Worm (Caenorhabditis elegans) whole organism, young adult: ENCODE measurements around the gene C12D5.9.

Experiments
- B0261.1 ChIP-seq: sonication (generic microtip); optimal IDR thresholded peaks from 2 replicates; lab custom pipeline; 2016; ENCODE audit warnings: mild to moderate bottlenecking, missing genetic modification characterization, moderate library complexity, missing compliant biosample characterization
- B0336.3 ChIP-seq: fragments of 200-800 bp; sonication (Bioruptor generic); IDR thresholded peaks from 2 replicates; pipeline ENCODE4 v1.3.6; 2022; ENCODE audit warnings: missing genetic modification characterization, missing compliant biosample characterization
- C06A6.2 ChIP-seq: fragments of 200-800 bp; sonication (Bioruptor generic); conservative IDR thresholded peaks from 2 replicates; pipeline ENCODE4 v1.3.6; 2022; ENCODE audit warnings: missing genetic modification characterization, missing compliant biosample characterization
- F22D6.2 ChIP-seq: sonication (generic microtip); optimal IDR thresholded peaks from 2 replicates; lab custom pipeline; 2016; ENCODE audit warnings: mild to moderate bottlenecking, missing genetic modification characterization, missing compliant biosample characterization
- F23B12.7 ChIP-seq: sonication (generic microtip); optimal IDR thresholded peaks from 2 replicates; lab custom pipeline; 2017; ENCODE audit warnings: missing genetic modification characterization, mild to moderate bottlenecking, missing compliant biosample characterization, antibody characterized with exemption, moderate library complexity; ENCODE audit not compliant: insufficient read depth
- F39B2.1 ChIP-seq: fragments of 200-800 bp; sonication (Bioruptor generic); IDR thresholded peaks from 2 replicates; pipeline ENCODE4 v1.3.6; 2022; ENCODE audit warnings: missing genetic modification reagents, missing genetic modification characterization, missing compliant biosample characterization
- F52B5.7 ChIP-seq: sonication (generic microtip); optimal IDR thresholded peaks from 2 replicates; lab custom pipeline; 2016; ENCODE audit warnings: mild to moderate bottlenecking, missing genetic modification characterization, missing compliant biosample characterization
- F57A8.1 ChIP-seq: fragments of 200-800 bp; sonication (Bioruptor generic); optimal IDR thresholded peaks from 2 replicates; lab custom pipeline; 2018; ENCODE audit warnings: mild to moderate bottlenecking, missing genetic modification characterization, moderate library complexity, missing compliant biosample characterization
- K11D2.4 ChIP-seq: fragments of 200-800 bp; sonication (Bioruptor generic); IDR thresholded peaks from 2 replicates; pipeline ENCODE4 v1.3.6; 2022; ENCODE audit warnings: missing genetic modification reagents, missing genetic modification characterization, missing compliant biosample characterization
- Y53G8AR.9 ChIP-seq: fragments of 200-800 bp; sonication (Bioruptor generic); conservative IDR thresholded peaks from 2 replicates; pipeline ENCODE4 v1.3.6; 2022; ENCODE audit warnings: missing genetic modification reagents, missing genetic modification characterization, missing compliant biosample characterization
- Y67H2A.10 ChIP-seq: fragments of 200-800 bp; sonication (Bioruptor generic); conservative IDR thresholded peaks from 2 replicates; pipeline ENCODE4 v1.3.6; 2022; ENCODE audit warnings: missing genetic modification reagents, missing genetic modification characterization, missing compliant biosample characterization
- akir-1 ChIP-seq: fragments of 200-800 bp; sonication (Bioruptor generic); optimal IDR thresholded peaks from 2 replicates; lab custom pipeline; 2018; ENCODE audit warnings: mild to moderate bottlenecking, missing genetic modification characterization, moderate library complexity, missing compliant biosample characterization
- ama-1 ChIP-seq, 3 experiments: fragments of 150-350 bp in 1 of 3; sonication (generic microtip) in 2 of 3; optimal IDR thresholded peaks; 2 replicates each; lab custom pipeline; 2014 to 2018; ENCODE audit warnings: missing biosample characterization in 2 of 3, missing genetic modification characterization in 2 of 3, missing genetic modification reagents in 2 of 3
- aptf-3 ChIP-seq: fragments of 200-800 bp; sonication (Bioruptor generic); IDR thresholded peaks from 2 replicates; pipeline ENCODE4 v1.3.6; 2022; ENCODE audit warnings: missing genetic modification characterization, missing compliant biosample characterization
- attf-5 ChIP-seq: fragments of 200-800 bp; sonication (Bioruptor generic); optimal IDR thresholded peaks from 2 replicates; lab custom pipeline; 2018; ENCODE audit warnings: mild to moderate bottlenecking, missing genetic modification characterization, missing compliant biosample characterization
- ceh-40 ChIP-seq: fragments of 200-800 bp; sonication (Bioruptor generic); IDR thresholded peaks from 2 replicates; pipeline ENCODE4 v1.3.6; 2022; ENCODE audit warnings: missing genetic modification characterization, missing compliant biosample characterization
- ekl-4 ChIP-seq: fragments of 200-800 bp; sonication (Bioruptor generic); IDR thresholded peaks from 2 replicates; pipeline ENCODE4 v1.3.6; 2022; ENCODE audit warnings: missing genetic modification reagents, missing genetic modification characterization, missing compliant biosample characterization
- gei-17 ChIP-seq: fragments of 200-800 bp; sonication (Bioruptor generic); optimal IDR thresholded peaks from 2 replicates; lab custom pipeline; 2018; ENCODE audit warnings: mild to moderate bottlenecking, missing genetic modification characterization, missing compliant biosample characterization
- hmg-1.2 ChIP-seq: fragments of 200-800 bp; sonication (Bioruptor generic); IDR thresholded peaks from 2 replicates; pipeline ENCODE4 v1.3.6; 2022; ENCODE audit warnings: missing genetic modification reagents, missing genetic modification characterization, missing compliant biosample characterization
- let-526 ChIP-seq: fragments of 200-800 bp; sonication (Bioruptor generic); IDR thresholded peaks from 2 replicates; pipeline ENCODE4 v1.3.6; 2022; ENCODE audit warnings: missing genetic modification reagents, missing genetic modification characterization, missing compliant biosample characterization
- let-607 ChIP-seq, 2 experiments: fragments of 200-800 bp in 1 of 2; sonication (Bioruptor generic) in 1 of 2; sonication (generic microtip) in 1 of 2; optimal IDR thresholded peaks; 2 replicates each; lab custom pipeline; 2016 to 2018; ENCODE audit warnings: mild to moderate bottlenecking in 2 of 2, missing compliant biosample characterization in 2 of 2, missing genetic modification characterization in 2 of 2, moderate library complexity in 2 of 2, missing genotype in 1 of 2
- lin-40 ChIP-seq: sonication (generic microtip); optimal IDR thresholded peaks from 2 replicates; lab custom pipeline; 2016; ENCODE audit warnings: missing genetic modification characterization, mild to moderate bottlenecking, missing compliant biosample characterization, missing genotype, missing genetic modification reagents
- lsy-27 ChIP-seq: sonication (generic microtip); optimal IDR thresholded peaks from 2 replicates; lab custom pipeline; 2017; ENCODE audit warnings: missing genetic modification characterization, mild to moderate bottlenecking, missing compliant biosample characterization, antibody characterized with exemption, missing genotype, borderline replicate concordance; ENCODE audit not compliant: insufficient read depth
- madf-10 ChIP-seq: sonication (generic microtip); optimal IDR thresholded peaks from 2 replicates; lab custom pipeline; 2016; ENCODE audit warnings: mild to moderate bottlenecking, missing genetic modification characterization, missing compliant biosample characterization
- madf-3 ChIP-seq: fragments of 200-800 bp; sonication (Bioruptor generic); IDR thresholded peaks from 2 replicates; pipeline ENCODE4 v1.3.6; 2022; ENCODE audit warnings: missing genetic modification reagents, missing genetic modification characterization, missing compliant biosample characterization
- madf-8 ChIP-seq: fragments of 200-800 bp; sonication (Bioruptor generic); conservative IDR thresholded peaks from 2 replicates; pipeline ENCODE4 v1.3.6; 2022; ENCODE audit warnings: missing genetic modification reagents, missing genetic modification characterization, missing compliant biosample characterization
- mcd-1 ChIP-seq: fragments of 200-800 bp; sonication (Bioruptor generic); IDR thresholded peaks from 2 replicates; pipeline ENCODE4 v1.3.6; 2022; ENCODE audit warnings: missing genetic modification reagents, missing genetic modification characterization, missing compliant biosample characterization
- mel-28 ChIP-seq: sonication (generic microtip); optimal IDR thresholded peaks from 2 replicates; lab custom pipeline; 2016; ENCODE audit warnings: borderline replicate concordance, mild to moderate bottlenecking, missing genetic modification characterization, missing compliant biosample characterization
- nhr-120 ChIP-seq: fragments of 200-800 bp; sonication (Bioruptor generic); IDR thresholded peaks from 2 replicates; pipeline ENCODE4 v1.3.6; 2022; ENCODE audit warnings: missing genetic modification characterization, missing compliant biosample characterization
- nhr-179 ChIP-seq: sonication (generic microtip); optimal IDR thresholded peaks from 2 replicates; lab custom pipeline; 2016; ENCODE audit warnings: mild to moderate bottlenecking, missing genetic modification characterization, missing compliant biosample characterization
- nhr-80 ChIP-seq: sonication (generic microtip); optimal IDR thresholded peaks from 2 replicates; lab custom pipeline; 2016; ENCODE audit warnings: missing genetic modification characterization, missing compliant biosample characterization
- rcor-1 ChIP-seq: fragments of 200-800 bp; sonication (Bioruptor generic); IDR thresholded peaks from 2 replicates; pipeline ENCODE4 v1.3.6; 2022; ENCODE audit warnings: missing genetic modification reagents, missing genetic modification characterization, missing compliant biosample characterization
- repo-1 ChIP-seq: sonication (generic microtip); optimal IDR thresholded peaks from 2 replicates; lab custom pipeline; 2017; ENCODE audit warnings: mild to moderate bottlenecking, missing genetic modification characterization, missing compliant biosample characterization
- rpc-1 ChIP-seq, 2 experiments: fragments of 150-350 bp in 1 of 2; sonication (generic microtip) in 1 of 2; optimal IDR thresholded peaks; 2 replicates each; lab custom pipeline; 2014 to 2018; ENCODE audit warnings: missing biosample characterization in 1 of 2, missing genetic modification characterization in 1 of 2, missing genetic modification reagents in 1 of 2, missing genotype in 1 of 2
- tbx-9 ChIP-seq: sonication (generic microtip); optimal IDR thresholded peaks from 2 replicates; lab custom pipeline; 2016; ENCODE audit warnings: borderline replicate concordance, missing genetic modification characterization, inconsistent platforms, missing compliant biosample characterization
- xnd-1 ChIP-seq: sonication (generic microtip); optimal IDR thresholded peaks from 2 replicates; lab custom pipeline; 2016; ENCODE audit warnings: missing genotype, missing genetic modification reagents, missing genetic modification characterization, missing compliant biosample characterization
- zfh-2 ChIP-seq: fragments of 200-800 bp; sonication (Bioruptor generic); conservative IDR thresholded peaks from 2 replicates; pipeline ENCODE4 v1.3.6; 2022; ENCODE audit warnings: missing genetic modification reagents, missing genetic modification characterization, missing compliant biosample characterization
- ztf-22 ChIP-seq: fragments of 200-800 bp; sonication (Bioruptor generic); optimal IDR thresholded peaks from 2 replicates; lab custom pipeline; 2018; ENCODE audit warnings: mild to moderate bottlenecking, missing genetic modification characterization, moderate library complexity, missing compliant biosample characterization
- ztf-25 ChIP-seq: fragments of 200-800 bp; sonication (Bioruptor generic); IDR thresholded peaks from 2 replicates; pipeline ENCODE4 v1.3.6; 2022; ENCODE audit warnings: missing genetic modification reagents, missing genetic modification characterization, missing compliant biosample characterization
- ztf-6 ChIP-seq: fragments of 200-800 bp; sonication (Bioruptor generic); IDR thresholded peaks from 2 replicates; pipeline ENCODE4 v1.3.6; 2022; ENCODE audit warnings: missing genetic modification reagents, missing genetic modification characterization, missing compliant biosample characterization

Gene C12D5.9

ce11 chrV:7689888-7690287 lies at the start of gene C12D5.9:
Gene C12D5.9, minus strand, starts transcription at chrV:7689988.
- TF ChIP-seq B0261.1 (tag; lab: Kevin White, UChicago) (no peak), F39B2.1 (GFP tag; lab: Robert Waterston, UW) (no peak), nhr-179 (tag; lab: Kevin White, UChicago) (no peak), ztf-22 (GFP tag; lab: Kevin White, UChicago) (no peak), hmg-1.2 (GFP tag; lab: Robert Waterston, UW) (no peak), aptf-3 (GFP tag; lab: Robert Waterston, UW) (no peak), nhr-120 (GFP tag; lab: Robert Waterston, UW) (no peak), mcd-1 (GFP tag; lab: Robert Waterston, UW) (no peak), akir-1 (GFP tag; lab: Kevin White, UChicago) (no peak), rpc-1 (optimal IDR thresholded peaks at IDR 0.05; lab: Kevin White, UChicago) (no peak), rpc-1 (tag; optimal IDR thresholded peaks at IDR 0.05; lab: Kevin White, UChicago) (no peak), lin-40 (tag; lab: Kevin White, UChicago) (no peak), B0336.3 (GFP tag; lab: Robert Waterston, UW) (no peak), Y67H2A.10 (GFP tag; lab: Robert Waterston, UW) (no peak), Y53G8AR.9 (GFP tag; lab: Robert Waterston, UW) (no peak), xnd-1 (no peak)

- TF ChIP-seq ztf-6 (GFP tag; lab: Robert Waterston, UW) (no peak), ceh-40 (GFP tag; lab: Robert Waterston, UW) (no peak), hmg-1.2 (GFP tag; lab: Robert Waterston, UW) (0 out of 2 replicates have a peak, but pooled peaks have one; percentile 10)
- TF ChIP-seq, all 124 proteins: peak for 1
Measured at ce11 chrV:7737710-7738109, 47.9 kb upstream of the C12D5.9 start, which contains the start of gene srr-9. Gene srr-9, plus strand, starts transcription at chrV:7738010.

- TF ChIP-seq akir-1 (GFP tag; lab: Kevin White, UChicago) (no peak), B0336.3 (GFP tag; lab: Robert Waterston, UW) (no peak), let-526 (GFP tag; lab: Robert Waterston, UW) (no peak), F22D6.2 (no peak), F52B5.7 (tag; lab: Kevin White, UChicago) (no peak), C06A6.2 (no peak), ama-1 (optimal IDR thresholded peaks at IDR 0.05; lab: Kevin White, UChicago) (no peak), ama-1 (GFP tag; optimal IDR thresholded peaks at IDR 0.05; lab: Kevin White, UChicago) (no peak), ztf-25 (GFP tag; lab: Robert Waterston, UW) (no peak), repo-1 (tag; lab: Kevin White, UChicago) (no peak), zfh-2 (no peak), nhr-179 (tag; lab: Kevin White, UChicago) (no peak), gei-17 (GFP tag; lab: Kevin White, UChicago) (no peak), madf-10 (tag; lab: Kevin White, UChicago) (no peak)
Measured at ce11 chrV:7735319-7735718, 45.5 kb upstream of the C12D5.9 start, which contains the start of gene srr-10. Gene srr-10, plus strand, starts transcription at chrV:7735619.

- peak; percentile 98 for TF ChIP-seq madf-3 (GFP tag; lab: Robert Waterston, UW)
- TF ChIP-seq K11D2.4 (GFP tag; lab: Robert Waterston, UW), result no peak
- TF ChIP-seq lsy-27 (tag; lab: Kevin White, UChicago), result no peak
- TF ChIP-seq mcd-1 (GFP tag; lab: Robert Waterston, UW), result 0 out of 2 replicates have a peak, but pooled peaks have one; percentile 32
- TF ChIP-seq rcor-1, result no peak
- TF ChIP-seq attf-5 (GFP tag; lab: Kevin White, UChicago), result peak; percentile 16
- no peak for TF ChIP-seq xnd-1
- TF ChIP-seq F57A8.1 (GFP tag; lab: Kevin White, UChicago), result no peak
- no peak for TF ChIP-seq mel-28
- TF ChIP-seq tbx-9 (tag; lab: Kevin White, UChicago), result no peak
- TF ChIP-seq let-607 (tag; optimal IDR thresholded peaks at IDR 0.05; lab: Kevin White, UChicago), result peak; percentile 79 to 82
- no peak for TF ChIP-seq madf-8 (GFP tag; lab: Robert Waterston, UW)
- TF ChIP-seq B0336.3 (GFP tag; lab: Robert Waterston, UW), result no peak
- TF ChIP-seq ztf-6 (GFP tag; lab: Robert Waterston, UW), result no peak
- no peak for TF ChIP-seq zfh-2
- TF ChIP-seq ekl-4 (GFP tag; lab: Robert Waterston, UW), result no peak
- no peak for TF ChIP-seq ztf-22 (GFP tag; lab: Kevin White, UChicago)
- TF ChIP-seq B0261.1 (tag; lab: Kevin White, UChicago), result no peak
- no peak for TF ChIP-seq rpc-1 (optimal IDR thresholded peaks at IDR 0.05; lab: Kevin White, UChicago)
- TF ChIP-seq rpc-1 (tag; optimal IDR thresholded peaks at IDR 0.05; lab: Kevin White, UChicago), result no peak
- peak; percentile 25 for TF ChIP-seq F23B12.7 (tag; lab: Kevin White, UChicago)
- no peak for TF ChIP-seq nhr-80 (tag; lab: Kevin White, UChicago)
- TF ChIP-seq lin-40 (tag; lab: Kevin White, UChicago), result no peak
Measured at ce11 chrV:7734909-7735308, 45.1 kb upstream of the C12D5.9 start, which contains the start of gene clic-1. Gene clic-1, minus strand, starts transcription at chrV:7734911.
